Worm (Caenorhabditis elegans) whole organism, L2 larva: ENCODE measurements around the gene F08A7.1.

Source experiments
- C34F6.9 ChIP-seq: fragments of 150-350 bp; optimal IDR thresholded peaks from 2 replicates; lab custom pipeline; 2014; ENCODE audit warnings: missing biosample characterization, missing genetic modification characterization
- Y55F3AM.14 ChIP-seq: fragments of 200-800 bp; sonication (Bioruptor generic); optimal IDR thresholded peaks from 2 replicates; lab custom pipeline; 2018; ENCODE audit warnings: mild to moderate bottlenecking, missing genetic modification characterization, missing compliant biosample characterization
- ama-1 ChIP-seq: fragments of 150-350 bp; optimal IDR thresholded peaks from 2 replicates; lab custom pipeline; 2018; ENCODE audit warnings: inconsistent platforms
- blmp-1 ChIP-seq: sonication (generic microtip); optimal IDR thresholded peaks from 2 replicates; lab custom pipeline; 2017; ENCODE audit warnings: missing genetic modification characterization, mild to moderate bottlenecking, missing compliant biosample characterization, antibody characterized with exemption, moderate library complexity; ENCODE audit not compliant: insufficient read depth
- crh-2 ChIP-seq: sonication (generic microtip); optimal IDR thresholded peaks from 2 replicates; lab custom pipeline; 2017; ENCODE audit warnings: missing biosample characterization, missing genetic modification characterization
- dmd-4 ChIP-seq: sonication (generic microtip); optimal IDR thresholded peaks from 2 replicates; lab custom pipeline; 2017; ENCODE audit warnings: missing biosample characterization, missing genetic modification characterization
- egl-27 ChIP-seq: sonication (generic microtip); optimal IDR thresholded peaks from 3 replicates; lab custom pipeline; 2017; ENCODE audit warnings: missing biosample characterization, missing genetic modification reagents, missing genetic modification characterization
- elt-1 ChIP-seq: fragments of 150-350 bp; optimal IDR thresholded peaks from 2 replicates; lab custom pipeline; 2014; ENCODE audit warnings: missing biosample characterization, missing genetic modification characterization
- elt-3 ChIP-seq: sonication (generic microtip); optimal IDR thresholded peaks from 2 replicates; lab custom pipeline; 2017; ENCODE audit warnings: missing biosample characterization, missing genetic modification characterization
- fos-1 ChIP-seq: fragments of 150-350 bp; optimal IDR thresholded peaks from 2 replicates; lab custom pipeline; 2014; ENCODE audit warnings: missing biosample characterization, missing genetic modification characterization
- gmeb-1 ChIP-seq: fragments of 150-350 bp; optimal IDR thresholded peaks from 2 replicates; lab custom pipeline; 2014; ENCODE audit warnings: missing biosample characterization, missing genetic modification characterization
- lin-11 ChIP-seq: fragments of 150-350 bp; sonication (generic microtip); optimal IDR thresholded peaks from 2 replicates; lab custom pipeline; 2014; ENCODE audit warnings: missing biosample characterization, missing genetic modification characterization, inconsistent platforms, mixed read lengths
- lin-13 ChIP-seq: fragments of 150-350 bp; optimal IDR thresholded peaks from 2 replicates; lab custom pipeline; 2014; ENCODE audit warnings: missing biosample characterization, missing genetic modification reagents, missing genetic modification characterization
- lin-39 ChIP-seq: fragments of 150-350 bp; optimal IDR thresholded peaks from 2 replicates; lab custom pipeline; 2014; ENCODE audit warnings: missing biosample characterization, missing genetic modification reagents, missing genetic modification characterization
- lsy-2 ChIP-seq, 2 experiments: fragments of 150-350 bp in 1 of 2; sonication (generic microtip) in 1 of 2; optimal IDR thresholded peaks; 2 replicates each; lab custom pipeline; 2014 to 2017; ENCODE audit warnings: missing biosample characterization in 2 of 2, missing genetic modification characterization in 2 of 2
- mdl-1 ChIP-seq, 2 experiments: fragments of 150-350 bp in 1 of 2; sonication (generic microtip) in 1 of 2; optimal IDR thresholded peaks; 2 replicates each; lab custom pipeline; 2017; ENCODE audit warnings: missing biosample characterization in 2 of 2, missing genetic modification characterization in 2 of 2
- nhr-11 ChIP-seq: fragments of 150-350 bp; optimal IDR thresholded peaks from 2 replicates; lab custom pipeline; 2014; ENCODE audit warnings: missing biosample characterization, missing genetic modification characterization
- nhr-129 ChIP-seq: fragments of 150-350 bp; optimal IDR thresholded peaks from 2 replicates; lab custom pipeline; 2014; ENCODE audit warnings: missing biosample characterization, missing genetic modification characterization
- nhr-21 ChIP-seq: fragments of 150-350 bp; optimal IDR thresholded peaks from 2 replicates; lab custom pipeline; 2014; ENCODE audit warnings: missing biosample characterization, missing genetic modification characterization
- nhr-23 ChIP-seq: fragments of 150-350 bp; optimal IDR thresholded peaks from 2 replicates; lab custom pipeline; 2014; ENCODE audit warnings: missing biosample characterization, missing genetic modification reagents, missing genetic modification characterization
- nhr-25 ChIP-seq: fragments of 150-350 bp; sonication (generic microtip); optimal IDR thresholded peaks from 3 replicates; lab custom pipeline; 2014; ENCODE audit warnings: missing biosample characterization, missing genetic modification characterization
- nhr-6 ChIP-seq: fragments of 150-350 bp; optimal IDR thresholded peaks from 2 replicates; lab custom pipeline; 2014; ENCODE audit warnings: missing biosample characterization, missing genetic modification characterization
- peb-1 ChIP-seq: fragments of 150-350 bp; optimal IDR thresholded peaks from 2 replicates; lab custom pipeline; 2014; ENCODE audit warnings: missing biosample characterization, missing genetic modification characterization
- sem-4 ChIP-seq: fragments of 150-350 bp; optimal IDR thresholded peaks from 2 replicates; lab custom pipeline; 2014; ENCODE audit warnings: missing biosample characterization, missing genetic modification reagents, missing genetic modification characterization
- skn-1 ChIP-seq: sonication (generic microtip); optimal IDR thresholded peaks from 2 replicates; lab custom pipeline; 2017; ENCODE audit warnings: missing biosample characterization, missing genetic modification characterization
- sma-3 ChIP-seq: sonication (generic microtip); optimal IDR thresholded peaks from 2 replicates; lab custom pipeline; 2016; ENCODE audit warnings: missing genetic modification reagents, missing genetic modification characterization, missing compliant biosample characterization
- sma-9 ChIP-seq, 2 experiments: fragments of 150-350 bp in 1 of 2; sonication (generic microtip) in 1 of 2; optimal IDR thresholded peaks; 2 replicates each; lab custom pipeline; 2014 to 2016; ENCODE audit warnings: missing genetic modification characterization in 2 of 2, mild to moderate bottlenecking in 1 of 2, missing biosample characterization in 1 of 2, missing compliant biosample characterization in 1 of 2, missing genetic modification reagents in 1 of 2, moderate library complexity in 1 of 2
- unc-55 ChIP-seq: fragments of 150-350 bp; sonication (generic microtip); optimal IDR thresholded peaks from 3 replicates; lab custom pipeline; 2014; ENCODE audit warnings: missing biosample characterization, missing genetic modification reagents, missing genetic modification characterization
- unc-62 ChIP-seq: fragments of 150-350 bp; optimal IDR thresholded peaks from 2 replicates; lab custom pipeline; 2014; ENCODE audit warnings: missing biosample characterization, missing genetic modification reagents, missing genetic modification characterization
- zag-1 ChIP-seq: fragments of 150-350 bp; optimal IDR thresholded peaks from 2 replicates; lab custom pipeline; 2014; ENCODE audit warnings: missing biosample characterization, missing genetic modification characterization
- ztf-1 ChIP-seq: fragments of 200-800 bp; sonication (Bioruptor generic); conservative IDR thresholded peaks from 2 replicates; pipeline ENCODE4 v1.3.6; 2022; ENCODE audit warnings: missing genetic modification characterization, missing compliant biosample characterization
- ztf-11 ChIP-seq: sonication (generic microtip); optimal IDR thresholded peaks from 2 replicates; lab custom pipeline; 2017; ENCODE audit warnings: missing biosample characterization, missing genetic modification characterization
- ztf-4 ChIP-seq: fragments of 150-350 bp; optimal IDR thresholded peaks from 2 replicates; lab custom pipeline; 2014; ENCODE audit warnings: missing biosample characterization, missing genetic modification characterization

Gene F08A7.1

ce11 chrIV:17467325-17467724, 26.9 kb downstream of the F08A7.1 start, which contains the start of gene elo-2:
elo-2 (minus strand) TSS chrIV:17467408.
- no peak for TF ChIP-seq Y55F3AM.14 (GFP tag; lab: Kevin White, UChicago)
- TF ChIP-seq gmeb-1 (tag; lab: Kevin White, UChicago) = peak; percentile 40
- TF ChIP-seq fos-1 (tag; lab: Kevin White, UChicago) = peak; percentile 30
- no peak for TF ChIP-seq nhr-6 (tag; lab: Kevin White, UChicago)
- peak; percentile 9 for TF ChIP-seq crh-2 (tag; lab: Kevin White, UChicago)
- TF ChIP-seq mdl-1 (tag; optimal IDR thresholded peaks at IDR 0.05; lab: Kevin White, UChicago) = no peak
- TF ChIP-seq skn-1 (tag; lab: Kevin White, UChicago) = no peak
- TF ChIP-seq nhr-23 (tag; lab: Kevin White, UChicago) = no peak
- TF ChIP-seq sma-9 (GFP tag; optimal IDR thresholded peaks at IDR 0.05; lab: Kevin White, UChicago) = peak; percentile 59
- no peak for TF ChIP-seq sma-9 (tag; optimal IDR thresholded peaks at IDR 0.05; lab: Kevin White, UChicago)
- TF ChIP-seq, all 48 proteins: peak for 4

- no peak for TF ChIP-seq blmp-1
- TF ChIP-seq C34F6.9 (tag; lab: Kevin White, UChicago) = peak; percentile 38
- no peak for TF ChIP-seq ama-1 (lab: Kevin White, UChicago)
- TF ChIP-seq nhr-129 = no peak
- TF ChIP-seq unc-62 (GFP tag; lab: Kevin White, UChicago) = no peak
- peak; percentile 68 for TF ChIP-seq unc-55 (GFP tag; lab: Kevin White, UChicago)
- no peak for TF ChIP-seq lsy-2 (tag; optimal IDR thresholded peaks at IDR 0.05; lab: Kevin White, UChicago)
- TF ChIP-seq, all 48 proteins: peak for 2
Measured at ce11 chrIV:17467825-17468224, 27.4 kb downstream of the F08A7.1 start.

- TF ChIP-seq ama-1 (lab: Kevin White, UChicago) = peak; percentile 21
- TF ChIP-seq nhr-23 (tag; lab: Kevin White, UChicago) = no peak
- no peak for TF ChIP-seq ztf-11 (tag; lab: Kevin White, UChicago)
- peak; percentile 35 for TF ChIP-seq ztf-4
- no peak for TF ChIP-seq unc-62 (GFP tag; lab: Kevin White, UChicago)
- no peak for TF ChIP-seq peb-1
- TF ChIP-seq zag-1 (tag; lab: Kevin White, UChicago) = no peak
- TF ChIP-seq nhr-129 = no peak
- no peak for TF ChIP-seq lin-11 (tag; lab: Kevin White, UChicago)
- peak; percentile 28 for TF ChIP-seq lin-13 (GFP tag; lab: Kevin White, UChicago)
- peak; percentile 73 for TF ChIP-seq nhr-25 (tag; lab: Kevin White, UChicago)
- no peak for TF ChIP-seq lin-39 (tag; lab: Kevin White, UChicago)
- TF ChIP-seq nhr-11 (tag; lab: Kevin White, UChicago) = no peak
- TF ChIP-seq sma-9 (GFP tag; optimal IDR thresholded peaks at IDR 0.05; lab: Kevin White, UChicago) = no peak
- TF ChIP-seq sma-9 (tag; optimal IDR thresholded peaks at IDR 0.05; lab: Kevin White, UChicago) = no peak
Measured at ce11 chrIV:17470096-17470602, 29.7 kb downstream of the F08A7.1 start, which contains the start of gene F11E6.4. F11E6.4 (minus strand) TSS chrIV:17470354.

- TF ChIP-seq ama-1 (lab: Kevin White, UChicago) (peak; percentile 14), nhr-25 (tag; lab: Kevin White, UChicago) (peak; percentile 82), nhr-21 (tag; lab: Kevin White, UChicago) (peak; percentile 43), gmeb-1 (tag; lab: Kevin White, UChicago) (no peak), dmd-4 (tag; lab: Kevin White, UChicago) (no peak), ztf-1 (GFP tag; lab: Robert Waterston, UW) (no peak), sma-3 (GFP tag; lab: Kevin White, UChicago) (peak; percentile 41), egl-27 (peak; percentile 35), sma-9 (GFP tag; optimal IDR thresholded peaks at IDR 0.05; lab: Kevin White, UChicago) (no peak), sma-9 (tag; optimal IDR thresholded peaks at IDR 0.05; lab: Kevin White, UChicago) (no peak), elt-1 (tag; lab: Kevin White, UChicago) (no peak), elt-3 (no peak), blmp-1 (peak; percentile 45), crh-2 (tag; lab: Kevin White, UChicago) (peak; percentile 2), nhr-129 (peak; percentile 44), sem-4 (peak; percentile 24)
Measured at ce11 chrIV:17471870-17472459, 31.6 kb downstream of the F08A7.1 start, which contains the start of gene epic-1. epic-1 (minus strand) TSS chrIV:17471920.
